Worm (Caenorhabditis elegans) whole organism, late embryonic: Measurements from ENCODE around the gene idpa-1.

Experiments used
- F13H6.1 ChIP-seq: sonication (generic microtip); optimal IDR thresholded peaks from 2 replicates; lab custom pipeline; 2016; ENCODE audit warnings: missing genetic modification characterization, missing compliant biosample characterization
- ceh-14 ChIP-seq: sonication (generic microtip); optimal IDR thresholded peaks from 2 replicates; lab custom pipeline; 2016; ENCODE audit warnings: missing genotype, missing genetic modification characterization, missing compliant biosample characterization
- ceh-18 ChIP-seq: sonication (generic microtip); optimal IDR thresholded peaks from 2 replicates; lab custom pipeline; 2016; ENCODE audit warnings: missing genetic modification characterization, missing compliant biosample characterization
- ceh-34 ChIP-seq: sonication (generic microtip); optimal IDR thresholded peaks from 2 replicates; lab custom pipeline; 2016; ENCODE audit warnings: mild to moderate bottlenecking, missing genetic modification characterization, missing compliant biosample characterization
- hlh-30 ChIP-seq: sonication (generic microtip); optimal IDR thresholded peaks from 2 replicates; lab custom pipeline; 2017; ENCODE audit warnings: antibody characterized with exemption, missing genetic modification characterization, missing compliant biosample characterization; ENCODE audit not compliant: insufficient read depth
- pha-2 ChIP-seq: sonication (generic microtip); optimal IDR thresholded peaks from 2 replicates; lab custom pipeline; 2017; ENCODE audit warnings: mild to moderate bottlenecking, missing genetic modification characterization, missing compliant biosample characterization
- pha-4 ChIP-seq: fragments of 150-350 bp; optimal IDR thresholded peaks from 2 replicates; lab custom pipeline; 2018; ENCODE audit warnings: missing biosample characterization, missing genetic modification reagents, missing genetic modification characterization

- no peak for TF ChIP-seq ceh-18 (tag; lab: Kevin White, UChicago)
- TF ChIP-seq ceh-14 (tag; lab: Kevin White, UChicago) = no peak
- no peak for TF ChIP-seq F13H6.1 (tag; lab: Kevin White, UChicago)
- TF ChIP-seq pha-4 (tag; lab: Kevin White, UChicago) = no peak
- TF ChIP-seq ceh-34 (tag; lab: Kevin White, UChicago) = no peak
- no peak for TF ChIP-seq pha-2 (tag; lab: Kevin White, UChicago)
- TF ChIP-seq hlh-30 (tag; lab: Kevin White, UChicago) = no peak
Observed at ce11 chrIII:2869033-2869432, 32.0 kb downstream of the idpa-1 start.
